Worm (Caenorhabditis elegans): ENCODE results near the gene C31G12.3.

ce11 chrV:18163434-18163833 lies 21.6 kb upstream of the C31G12.3 start:
- TF ChIP-seq him-1 (tag; optimal IDR thresholded peaks at IDR 0.05) (no peak), W03F9.2 (tag; optimal IDR thresholded peaks at IDR 0.05) (no peak)

Measured in whole organism, L4/young adult.